Fruit fly (Drosophila melanogaster): ENCODE measurements around the gene GAPsec.

DNA sequence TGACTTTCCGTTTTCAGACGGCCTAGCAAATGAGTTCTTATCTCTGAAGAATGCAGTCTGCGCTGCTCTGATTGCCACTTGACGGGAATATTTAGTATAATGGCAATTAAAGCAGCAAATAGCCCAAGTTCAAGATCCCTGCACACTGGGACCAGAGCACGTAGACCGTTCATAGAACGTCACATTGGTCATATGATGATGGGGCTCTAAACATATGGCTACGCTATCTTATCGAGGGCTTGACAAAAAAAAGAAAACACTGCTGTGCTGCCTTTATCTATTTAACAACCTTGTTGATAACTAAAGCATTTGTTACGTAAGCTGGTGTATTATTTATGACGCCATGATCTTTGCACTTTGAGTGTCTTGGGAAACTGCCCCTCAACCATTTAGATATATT, 42.9 kb downstream of the GAPsec start:
- no peak for TF ChIP-seq EcR (GFP tag; optimal IDR thresholded peaks at IDR 0.05)
- no peak for TF ChIP-seq CG15710 (tag; optimal IDR thresholded peaks at IDR 0.05)
- TF ChIP-seq rn (GFP tag; IDR thresholded peaks at IDR 0.05) = no peak
- no peak for TF ChIP-seq CG14655 (GFP tag; optimal IDR thresholded peaks at IDR 0.05)
- TF ChIP-seq fd96Ca (GFP tag; IDR thresholded peaks at IDR 0.05) = no peak
- TF ChIP-seq CG9948 (tag; optimal IDR thresholded peaks at IDR 0.05) = no peak
- TF ChIP-seq CG8301 (tag; optimal IDR thresholded peaks at IDR 0.05) = no peak

All from whole organism, pupa.